Worm (Caenorhabditis elegans) whole organism, midembryonic: ENCODE results near the gene pyc-1.

Source experiments
- flt-1 ChIP-seq: fragments of 200-800 bp; sonication (Bioruptor generic); IDR thresholded peaks from 2 replicates; pipeline ENCODE4 v1.3.6; 2022; ENCODE audit warnings: missing genetic modification characterization, missing compliant biosample characterization
- ref-1 ChIP-seq: fragments of 200-800 bp; sonication (Bioruptor generic); conservative IDR thresholded peaks from 2 replicates; pipeline ENCODE4 v1.3.6; 2022; ENCODE audit warnings: missing genetic modification reagents, missing genetic modification characterization, missing compliant biosample characterization
- tab-1 ChIP-seq: fragments of 200-800 bp; sonication (Bioruptor generic); IDR thresholded peaks from 2 replicates; pipeline ENCODE4 v1.3.6; 2022; ENCODE audit warnings: missing genetic modification characterization, missing compliant biosample characterization
- ztf-29 ChIP-seq: fragments of 200-800 bp; sonication (Bioruptor generic); IDR thresholded peaks from 2 replicates; pipeline ENCODE4 v1.3.6; 2022; ENCODE audit warnings: missing genetic modification reagents, missing genetic modification characterization, missing compliant biosample characterization

ce11 chrV:11787742-11788238 is 34.5 kb downstream of the pyc-1 start, which contains the start of gene F55A11.8:
- TF ChIP-seq tab-1 (no peak), ztf-29 (no peak), flt-1 (no peak), ref-1 (GFP tag; lab: Robert Waterston, UW) (no peak)
